Fruit fly (Drosophila melanogaster) whole organism, wandering third instar larva: ENCODE measurements around the gene trol.

Source experiments
- Abd-B ChIP-seq: fragments of >200 bp; optimal IDR thresholded peaks from 2 replicates; lab custom pipeline; 2017; ENCODE audit warnings: missing biosample characterization, missing genetic modification characterization
- Sp1 ChIP-seq: fragments of 200-800 bp; sonication (Bioruptor generic); optimal IDR thresholded peaks from 3 replicates; lab custom pipeline; 2019; ENCODE audit warnings: missing biosample characterization, mild to moderate bottlenecking, missing genetic modification characterization, moderate library complexity

dm6 chrX:2593094-2593752, 48.0 kb upstream of the trol start:
- TF ChIP-seq Abd-B (no peak), Sp1 (GFP tag; lab: Kevin White, UChicago) (no peak)
